Fruit fly (Drosophila melanogaster) whole organism, embryonic: ENCODE data around the gene arm.

Source experiments
- Bteb2 ChIP-seq: fragments of 200-800 bp; sonication (Bioruptor generic); optimal IDR thresholded peaks from 2 replicates; lab custom pipeline; 2016; ENCODE audit warnings: missing biosample characterization, missing genetic modification characterization
- CG10147 ChIP-seq: fragments of 200-800 bp; sonication (Bioruptor generic); optimal IDR thresholded peaks from 2 replicates; lab custom pipeline; 2019; ENCODE audit warnings: missing biosample characterization, mild to moderate bottlenecking, missing genetic modification characterization, moderate library complexity
- CG10267 ChIP-seq: fragments of 200-800 bp; sonication (Bioruptor generic); optimal IDR thresholded peaks from 2 replicates; lab custom pipeline; 2018; ENCODE audit warnings: missing biosample characterization, mild to moderate bottlenecking, missing genetic modification characterization, moderate library complexity
- CG12236 ChIP-seq: fragments of 200-800 bp; sonication (Bioruptor generic); optimal IDR thresholded peaks from 2 replicates; lab custom pipeline; 2016; ENCODE audit warnings: missing biosample characterization, missing genetic modification characterization
- CG1233 ChIP-seq: fragments of 200-800 bp; sonication (Bioruptor generic); optimal IDR thresholded peaks from 4 replicates; lab custom pipeline; 2018; ENCODE audit warnings: missing biosample characterization, mild to moderate bottlenecking, missing genetic modification characterization
- CG13894 ChIP-seq: fragments of 200-800 bp; sonication (Bioruptor generic); optimal IDR thresholded peaks from 3 replicates; lab custom pipeline; 2018; ENCODE audit warnings: missing biosample characterization, mild to moderate bottlenecking, missing genetic modification characterization, moderate library complexity
- CG1647 ChIP-seq: fragments of 200-800 bp; sonication (Bioruptor generic); optimal IDR thresholded peaks from 3 replicates; lab custom pipeline; 2016; ENCODE audit warnings: missing biosample characterization, missing genetic modification characterization
- CG17328 ChIP-seq: fragments of 200-800 bp; sonication (Bioruptor generic); IDR thresholded peaks from 2 replicates; pipeline ENCODE4 v1.3.6; 2022; ENCODE audit warnings: missing biosample characterization, missing genetic modification characterization
- CG17361 ChIP-seq: fragments of 200-800 bp; sonication (Bioruptor generic); IDR thresholded peaks from 3 replicates; pipeline ENCODE4 v1.3.6; 2022; ENCODE audit warnings: missing biosample characterization, missing genetic modification characterization
- CG17385 ChIP-seq: fragments of 200-800 bp; sonication (Bioruptor generic); optimal IDR thresholded peaks from 3 replicates; lab custom pipeline; 2018; ENCODE audit warnings: missing biosample characterization, mild to moderate bottlenecking, missing genetic modification characterization
- CG18599 ChIP-seq: fragments of 200-800 bp; sonication (Bioruptor generic); optimal IDR thresholded peaks from 3 replicates; lab custom pipeline; 2017; ENCODE audit warnings: missing biosample characterization, missing genetic modification characterization, mild to moderate bottlenecking, moderate library complexity, missing genetic modification reagents
- CG2116 ChIP-seq: fragments of 200-800 bp; sonication (Bioruptor generic); optimal IDR thresholded peaks from 3 replicates; lab custom pipeline; 2018; ENCODE audit warnings: missing biosample characterization, mild to moderate bottlenecking, missing genetic modification characterization
- CG31365 ChIP-seq: fragments of 200-800 bp; sonication (Bioruptor generic); optimal IDR thresholded peaks from 2 replicates; lab custom pipeline; 2018; ENCODE audit warnings: missing biosample characterization, mild to moderate bottlenecking, missing genetic modification characterization
- CG31441 ChIP-seq: fragments of 200-800 bp; sonication (Bioruptor generic); IDR thresholded peaks from 2 replicates; pipeline ENCODE4 v1.3.6; 2022; ENCODE audit warnings: missing biosample characterization, missing genetic modification characterization
- CG4617 ChIP-seq: fragments of 200-800 bp; sonication (Bioruptor generic); optimal IDR thresholded peaks from 3 replicates; lab custom pipeline; 2016; ENCODE audit warnings: missing biosample characterization, missing genetic modification characterization, borderline replicate concordance
- CG7372 ChIP-seq: fragments of 200-800 bp; sonication (Bioruptor generic); IDR thresholded peaks from 2 replicates; pipeline ENCODE4 v1.3.6; 2022; ENCODE audit warnings: missing biosample characterization, missing genetic modification characterization
- CG8388 ChIP-seq: fragments of 200-800 bp; sonication (Bioruptor generic); optimal IDR thresholded peaks from 2 replicates; lab custom pipeline; 2019; ENCODE audit warnings: missing biosample characterization, mild to moderate bottlenecking, missing genetic modification characterization, moderate library complexity
- CG9817 ChIP-seq: fragments of 200-800 bp; sonication (Bioruptor generic); optimal IDR thresholded peaks from 2 replicates; lab custom pipeline; 2018; ENCODE audit warnings: missing biosample characterization, mild to moderate bottlenecking, missing genetic modification characterization, moderate library complexity
- CG9876 ChIP-seq: fragments of 200-800 bp; sonication (Bioruptor generic); optimal IDR thresholded peaks from 2 replicates; lab custom pipeline; 2016; ENCODE audit warnings: missing biosample characterization, missing genetic modification characterization
- Dp ChIP-seq: fragments of 200-800 bp; sonication (Bioruptor generic); optimal IDR thresholded peaks from 2 replicates; lab custom pipeline; 2018; ENCODE audit warnings: missing biosample characterization, mild to moderate bottlenecking, missing genetic modification characterization, moderate library complexity
- Dref ChIP-seq: fragments of 200-800 bp; sonication (Bioruptor generic); IDR thresholded peaks from 2 replicates; pipeline ENCODE4 v1.3.6; 2022; ENCODE audit warnings: missing biosample characterization, missing genetic modification characterization
- E2f1 ChIP-seq: fragments of 200-800 bp; sonication (Bioruptor generic); IDR thresholded peaks from 2 replicates; pipeline ENCODE4 v1.3.6; 2022; ENCODE audit warnings: missing biosample characterization, missing genetic modification characterization
- Ets65A ChIP-seq: fragments of 200-800 bp; sonication (Bioruptor generic); peaks from one replicate; lab custom pipeline; 2016; ENCODE audit warnings: missing biosample characterization, missing genetic modification characterization
- Gug ChIP-seq: fragments of 200-800 bp; sonication (Bioruptor generic); IDR thresholded peaks from 4 replicates; pipeline ENCODE4 v1.3.6; 2022; ENCODE audit warnings: missing biosample characterization, missing genetic modification characterization
- HHEX ChIP-seq: fragments of 200-800 bp; sonication (Bioruptor generic); optimal IDR thresholded peaks from 3 replicates; lab custom pipeline; 2017; ENCODE audit warnings: missing biosample characterization, mild to moderate bottlenecking, missing genetic modification characterization, missing genetic modification reagents
- Hey ChIP-seq: fragments of 200-800 bp; sonication (Bioruptor generic); optimal IDR thresholded peaks from 3 replicates; lab custom pipeline; 2018; ENCODE audit warnings: missing biosample characterization, mild to moderate bottlenecking, missing genetic modification characterization
- Hsf ChIP-seq: fragments of 200-800 bp; sonication (Bioruptor generic); optimal IDR thresholded peaks from 3 replicates; lab custom pipeline; 2016; ENCODE audit warnings: missing biosample characterization, missing genetic modification characterization
- MTF-1 ChIP-seq: fragments of 200-800 bp; sonication (Bioruptor generic); optimal IDR thresholded peaks from 2 replicates; lab custom pipeline; 2018; ENCODE audit warnings: missing biosample characterization, mild to moderate bottlenecking, missing genetic modification characterization, borderline replicate concordance
- Mrtf ChIP-seq: fragments of 200-800 bp; sonication (Bioruptor generic); IDR thresholded peaks from 3 replicates; pipeline ENCODE4 v1.3.6; 2022; ENCODE audit warnings: missing biosample characterization, missing genetic modification characterization
- NC2α ChIP-seq: fragments of 200-800 bp; sonication (Bioruptor generic); optimal IDR thresholded peaks from 2 replicates; lab custom pipeline; 2016; ENCODE audit warnings: missing biosample characterization, missing genetic modification characterization
- Oaz ChIP-seq: fragments of 200-800 bp; sonication (Bioruptor generic); IDR thresholded peaks from 2 replicates; pipeline ENCODE4 v1.3.6; 2022; ENCODE audit warnings: missing biosample characterization, missing genetic modification characterization
- Rx ChIP-seq: fragments of 200-800 bp; sonication (Bioruptor generic); IDR thresholded peaks from 2 replicates; pipeline ENCODE4 v1.3.6; 2022; ENCODE audit warnings: missing biosample characterization, missing genetic modification characterization
- TFAM ChIP-seq: fragments of 200-800 bp; sonication (Bioruptor generic); optimal IDR thresholded peaks from 2 replicates; lab custom pipeline; 2017; ENCODE audit warnings: missing biosample characterization, missing genetic modification characterization, inconsistent platforms
- bab2 ChIP-seq: fragments of 200-800 bp; sonication (Bioruptor generic); optimal IDR thresholded peaks from 2 replicates; lab custom pipeline; 2016; ENCODE audit warnings: missing biosample characterization, missing genetic modification characterization
- br ChIP-seq: fragments of >200 bp; optimal IDR thresholded peaks from 2 replicates; lab custom pipeline; 2017
- chn ChIP-seq: fragments of 200-800 bp; sonication (Bioruptor generic); optimal IDR thresholded peaks from 2 replicates; lab custom pipeline; 2016; ENCODE audit warnings: missing biosample characterization, missing genetic modification characterization
- crol ChIP-seq: fragments of 200-800 bp; sonication (Bioruptor generic); IDR thresholded peaks from 2 replicates; pipeline ENCODE4 v1.3.6; 2022; ENCODE audit warnings: missing biosample characterization, missing genetic modification characterization
- exex ChIP-seq: fragments of 200-800 bp; sonication (Bioruptor generic); optimal IDR thresholded peaks from 4 replicates; lab custom pipeline; 2018; ENCODE audit warnings: missing biosample characterization, mild to moderate bottlenecking, missing genetic modification characterization, moderate library complexity
- gfzf ChIP-seq: fragments of 200-800 bp; sonication (Bioruptor generic); optimal IDR thresholded peaks from 2 replicates; lab custom pipeline; 2016; ENCODE audit warnings: missing biosample characterization, mild to moderate bottlenecking, missing genetic modification characterization, moderate library complexity
- gsb ChIP-seq: fragments of 200-800 bp; sonication (Bioruptor generic); IDR thresholded peaks from 2 replicates; pipeline ENCODE4 v1.3.6; 2022; ENCODE audit warnings: missing biosample characterization, missing genetic modification characterization
- knrl ChIP-seq: fragments of 200-800 bp; sonication (Bioruptor generic); IDR thresholded peaks from 3 replicates; pipeline ENCODE4 v1.3.6; 2022; ENCODE audit warnings: missing biosample characterization, missing genetic modification characterization; ENCODE audit not compliant: partially characterized antibody
- prd ChIP-seq, 3 experiments: fragments of >200 bp in 2 of 3; fragments of 200-800 bp in 1 of 3; sonication (Bioruptor generic) in 1 of 3; optimal IDR thresholded peaks in 2 of 3; IDR thresholded peaks in 1 of 3; 2 replicates in 2 of 3; 3 replicates in 1 of 3; pipeline versions ENCODE4 v1.3.6 to Lab custom; 2017 to 2022; ENCODE audit warnings: missing biosample characterization in 1 of 3, missing genetic modification characterization in 1 of 3
- ranshi ChIP-seq: fragments of 200-800 bp; sonication (Bioruptor generic); IDR thresholded peaks from 2 replicates; pipeline ENCODE4 v1.3.6; 2022; ENCODE audit warnings: missing biosample characterization, missing genetic modification characterization
- ro ChIP-seq: fragments of 200-800 bp; sonication (Bioruptor generic); IDR thresholded peaks from 2 replicates; pipeline ENCODE4 v1.3.6; 2022; ENCODE audit warnings: missing biosample characterization, missing genetic modification characterization
- salm ChIP-seq: fragments of 200-800 bp; sonication (Bioruptor generic); optimal IDR thresholded peaks from 2 replicates; lab custom pipeline; 2018; ENCODE audit warnings: missing biosample characterization, mild to moderate bottlenecking, missing genetic modification characterization
- seq ChIP-seq: fragments of 200-800 bp; sonication (Bioruptor generic); IDR thresholded peaks from 2 replicates; pipeline ENCODE4 v1.3.6; 2022; ENCODE audit warnings: missing biosample characterization, missing genetic modification characterization
- tap ChIP-seq: fragments of 200-800 bp; optimal IDR thresholded peaks from 3 replicates; lab custom pipeline; 2019; ENCODE audit warnings: missing biosample characterization, mild to moderate bottlenecking, missing genetic modification characterization, moderate library complexity
- unc-4 ChIP-seq: fragments of 200-800 bp; sonication (Bioruptor generic); IDR thresholded peaks from 2 replicates; pipeline ENCODE4 v1.3.6; 2022; ENCODE audit warnings: missing biosample characterization, missing genetic modification characterization; ENCODE audit not compliant: partially characterized antibody
- wek ChIP-seq: fragments of 200-800 bp; sonication (Bioruptor generic); optimal IDR thresholded peaks from 3 replicates; lab custom pipeline; 2018; ENCODE audit warnings: missing biosample characterization, mild to moderate bottlenecking, missing genetic modification characterization, moderate library complexity

Gene arm

dm6 chrX:1947178-1947872, 46.9 kb upstream of the arm start:
- TF ChIP-seq Oaz (GFP tag; lab: Robert Waterston, UW) = peak; percentile 74
- peak; percentile 93 for TF ChIP-seq CG17385 (GFP tag; lab: Kevin White, UChicago)
- TF ChIP-seq chn (GFP tag; lab: Kevin White, UChicago) = peak; percentile 97
- TF ChIP-seq Hey (tag; lab: Kevin White, UChicago) = peak; percentile 71
- peak; percentile 98 for TF ChIP-seq CG31441 (GFP tag; lab: Robert Waterston, UW)
- peak; percentile 99 for TF ChIP-seq CG17361 (GFP tag; lab: Robert Waterston, UW)
- TF ChIP-seq exex (tag; lab: Kevin White, UChicago) = peak; percentile 54
- peak; percentile 96 for TF ChIP-seq CG12236 (GFP tag; lab: Kevin White, UChicago)
- peak; percentile 87 for TF ChIP-seq Bteb2 (GFP tag; lab: Kevin White, UChicago)
- TF ChIP-seq unc-4 = no peak
- TF ChIP-seq CG8388 (GFP tag; lab: Kevin White, UChicago) = peak; percentile 98
- peak; percentile 91 for TF ChIP-seq CG10147 (GFP tag; lab: Kevin White, UChicago)
- TF ChIP-seq tap (tag; lab: Kevin White, UChicago) = peak; percentile 97
- TF ChIP-seq Gug (GFP tag; lab: Robert Waterston, UW) = peak; percentile 89
- peak; percentile 94 for TF ChIP-seq Mrtf (GFP tag; lab: Robert Waterston, UW)
- peak; percentile 96 for TF ChIP-seq CG1233 (GFP tag; lab: Kevin White, UChicago)
- peak; percentile 78 for TF ChIP-seq crol
- TF ChIP-seq MTF-1 (GFP tag; lab: Kevin White, UChicago) = peak; percentile 95
- TF ChIP-seq CG17328 = peak; percentile 98
- TF ChIP-seq knrl (GFP tag; lab: Robert Waterston, UW) = no peak
- TF ChIP-seq CG9817 = peak; percentile 89
- TF ChIP-seq CG9876 (GFP tag; lab: Kevin White, UChicago) = peak; percentile 81
- peak; percentile 88 for TF ChIP-seq CG7372 (GFP tag; lab: Robert Waterston, UW)
- TF ChIP-seq TFAM (GFP tag; lab: Kevin White, UChicago) = peak; percentile 92
- TF ChIP-seq Rx (GFP tag; lab: Robert Waterston, UW) = peak; percentile 95
- TF ChIP-seq CG4617 = peak; percentile 77
- TF ChIP-seq CG13894 (tag; lab: Kevin White, UChicago) = peak; percentile 71
- TF ChIP-seq salm (tag; lab: Kevin White, UChicago) = peak; percentile 96
- TF ChIP-seq gfzf (GFP tag; lab: Kevin White, UChicago) = peak; percentile 12
- TF ChIP-seq bab2 (GFP tag; lab: Kevin White, UChicago) = peak; percentile 95
- peak; percentile 96 for TF ChIP-seq HHEX (GFP tag; lab: Kevin White, UChicago)
- peak; percentile 89 for TF ChIP-seq CG31365
- TF ChIP-seq Hsf (GFP tag; lab: Kevin White, UChicago) = peak; percentile 96
- peak; percentile 94 for TF ChIP-seq CG18599 (GFP tag; lab: Kevin White, UChicago)
- 0 out of 2 replicates have a peak, but pooled peaks have one; percentile 14 for TF ChIP-seq Dref (GFP tag; lab: Robert Waterston, UW)
- peak; percentile 93 for TF ChIP-seq seq (GFP tag; lab: Robert Waterston, UW)
- no peak for TF ChIP-seq prd (optimal IDR thresholded peaks at IDR 0.05; lab: Kevin White, UChicago)
- TF ChIP-seq prd (GFP tag; IDR thresholded peaks at IDR 0.05; lab: Robert Waterston, UW) = peak; percentile 98
- TF ChIP-seq NC2α (GFP tag; lab: Kevin White, UChicago) = peak; percentile 91
- TF ChIP-seq ranshi (GFP tag; lab: Robert Waterston, UW) = peak; percentile 95
- TF ChIP-seq gsb = peak; percentile 78
- peak; percentile 98 for TF ChIP-seq Ets65A
- peak; percentile 91 for TF ChIP-seq wek
- peak; percentile 93 for TF ChIP-seq E2f1 (GFP tag; lab: Robert Waterston, UW)
- TF ChIP-seq CG1647 = peak; percentile 88
- peak; percentile 3 for TF ChIP-seq Dp (GFP tag; lab: Kevin White, UChicago)
- TF ChIP-seq CG10267 (tag; lab: Kevin White, UChicago) = peak; percentile 94
- TF ChIP-seq br (lab: Kevin White, UChicago) = no peak
- TF ChIP-seq CG2116 (GFP tag; lab: Kevin White, UChicago) = peak; percentile 82
- peak; percentile 81; the same call in 1 of the 2 replicates for TF ChIP-seq ro
